Fruit fly (Drosophila melanogaster) whole organism, wandering third instar larva: Measurements from ENCODE around the gene AdamTS-B.

ENCODE experiments used
- Abd-B ChIP-seq: fragments of >200 bp; optimal IDR thresholded peaks from 2 replicates; lab custom pipeline; 2017; ENCODE audit warnings: missing biosample characterization, missing genetic modification characterization
- CG32264 ChIP-seq: fragments of 200-800 bp; sonication (Bioruptor generic); optimal IDR thresholded peaks from 2 replicates; lab custom pipeline; 2016; ENCODE audit warnings: missing biosample characterization, missing genetic modification characterization
- CG9705 ChIP-seq: fragments of 200-800 bp; sonication (Bioruptor generic); optimal IDR thresholded peaks from 2 replicates; lab custom pipeline; 2018; ENCODE audit warnings: missing biosample characterization, mild to moderate bottlenecking, missing genetic modification characterization
- CrebA ChIP-seq: fragments of 200-800 bp; sonication (Bioruptor generic); optimal IDR thresholded peaks from 2 replicates; lab custom pipeline; 2016; ENCODE audit warnings: missing biosample characterization, mild to moderate bottlenecking, missing genetic modification characterization, borderline replicate concordance
- Dfd ChIP-seq: fragments of >200 bp; optimal IDR thresholded peaks from 2 replicates; lab custom pipeline; 2017; ENCODE audit warnings: missing biosample characterization, missing genetic modification characterization
- Dif ChIP-seq: fragments of 200-275, 200-300 bp; sonication (Bioruptor generic); optimal IDR thresholded peaks from 2 replicates; lab custom pipeline; 2018; ENCODE audit warnings: missing biosample characterization, missing genetic modification characterization; ENCODE audit not compliant: partially characterized antibody
- GATAd ChIP-seq: sonication (Bioruptor generic); optimal IDR thresholded peaks from 2 replicates; lab custom pipeline; 2016; ENCODE audit warnings: missing biosample characterization, missing genetic modification characterization
- HLH106 ChIP-seq: fragments of 200-800 bp; optimal IDR thresholded peaks from 3 replicates; lab custom pipeline; 2019; ENCODE audit warnings: missing biosample characterization, mild to moderate bottlenecking, missing genetic modification characterization, moderate library complexity
- Hnf4 ChIP-seq: fragments of 200-800 bp; sonication (Bioruptor generic); optimal IDR thresholded peaks from 2 replicates; lab custom pipeline; 2016; ENCODE audit warnings: missing biosample characterization, mild to moderate bottlenecking, missing genetic modification characterization
- Hr78 ChIP-seq: fragments of >200 bp; optimal IDR thresholded peaks from 2 replicates; lab custom pipeline; 2017; ENCODE audit warnings: missing biosample characterization, missing genetic modification characterization
- Hr83 ChIP-seq: fragments of 200-300 bp; sonication (Bioruptor generic); optimal IDR thresholded peaks from 2 replicates; lab custom pipeline; 2016; ENCODE audit warnings: missing biosample characterization, mild to moderate bottlenecking, missing genetic modification characterization, moderate library complexity; ENCODE audit not compliant: poor library complexity, severe bottlenecking
- Jra ChIP-seq: sonication (Bioruptor generic); optimal IDR thresholded peaks from 2 replicates; lab custom pipeline; 2016; ENCODE audit warnings: missing biosample characterization, missing genetic modification characterization
- Mio ChIP-seq: sonication (Bioruptor generic); optimal IDR thresholded peaks from 2 replicates; lab custom pipeline; 2016; ENCODE audit warnings: missing biosample characterization, missing genetic modification characterization
- Myc ChIP-seq: fragments of >200 bp; optimal IDR thresholded peaks from 2 replicates; lab custom pipeline; 2017
- N ChIP-seq: fragments of >200 bp; optimal IDR thresholded peaks from 2 replicates; lab custom pipeline; 2018; ENCODE audit warnings: missing biosample characterization, missing external identifiers, missing genetic modification characterization
- OdsH ChIP-seq: fragments of 200-800 bp; sonication (Bioruptor generic); optimal IDR thresholded peaks from 2 replicates; lab custom pipeline; 2016; ENCODE audit warnings: missing biosample characterization, mild to moderate bottlenecking, missing genetic modification characterization
- Rel ChIP-seq, 2 experiments: fragments of 200-800 bp; sonication (Bioruptor generic) in 1 of 2; optimal IDR thresholded peaks; 2 replicates in 1 of 2; 3 replicates in 1 of 2; lab custom pipeline; 2016 to 2019; ENCODE audit warnings: mild to moderate bottlenecking in 2 of 2, missing biosample characterization in 2 of 2, missing genetic modification characterization in 2 of 2, moderate library complexity in 1 of 2
- Sp1 ChIP-seq: fragments of 200-800 bp; sonication (Bioruptor generic); optimal IDR thresholded peaks from 3 replicates; lab custom pipeline; 2019; ENCODE audit warnings: missing biosample characterization, mild to moderate bottlenecking, missing genetic modification characterization, moderate library complexity
- Vsx2 ChIP-seq: fragments of 200-300, 225-300 bp; sonication (Bioruptor generic); optimal IDR thresholded peaks from 2 replicates; lab custom pipeline; 2018; ENCODE audit warnings: missing biosample characterization, missing genetic modification characterization; ENCODE audit not compliant: partially characterized antibody
- br ChIP-seq: fragments of 200-800 bp; sonication (Bioruptor generic); optimal IDR thresholded peaks from 2 replicates; lab custom pipeline; 2016; ENCODE audit warnings: missing biosample characterization, missing genetic modification characterization
- brk ChIP-seq: fragments of 200-800 bp; sonication (Bioruptor generic); optimal IDR thresholded peaks from 2 replicates; lab custom pipeline; 2016; ENCODE audit warnings: missing biosample characterization, mild to moderate bottlenecking, missing genetic modification characterization
- dl ChIP-seq, 2 experiments: fragments of 175-275, 200-275 bp in 1 of 2; fragments of 200-275 bp in 1 of 2; sonication (Bioruptor generic); optimal IDR thresholded peaks; lab custom pipeline; 2018; ENCODE audit warnings: mild to moderate bottlenecking in 2 of 2, missing biosample characterization in 2 of 2, missing genetic modification characterization in 2 of 2, moderate library complexity in 2 of 2; ENCODE audit not compliant: partially characterized antibody in 2 of 2, insufficient read depth in 1 of 2
- dmrt93B ChIP-seq: fragments of 200-800 bp; sonication (Bioruptor generic); optimal IDR thresholded peaks from 2 replicates; lab custom pipeline; 2018; ENCODE audit warnings: missing biosample characterization, mild to moderate bottlenecking, missing genetic modification characterization
- dsf ChIP-seq: sonication (Bioruptor generic); optimal IDR thresholded peaks from 2 replicates; lab custom pipeline; 2016; ENCODE audit warnings: missing biosample characterization, missing genetic modification characterization, borderline replicate concordance
- ey ChIP-seq: fragments of 200-800 bp; sonication (Bioruptor generic); optimal IDR thresholded peaks from 2 replicates; lab custom pipeline; 2016; ENCODE audit warnings: missing biosample characterization, missing genetic modification characterization
- foxo ChIP-seq, 2 experiments: fragments of 200-800 bp; sonication (Bioruptor generic); optimal IDR thresholded peaks; 2 replicates in 1 of 2; 3 replicates in 1 of 2; lab custom pipeline; 2016 to 2017; ENCODE audit warnings: missing biosample characterization in 2 of 2, missing genetic modification characterization in 2 of 2
- fru ChIP-seq: fragments of 200-800 bp; sonication (Bioruptor generic); optimal IDR thresholded peaks from 3 replicates; lab custom pipeline; 2016; ENCODE audit warnings: missing biosample characterization, mild to moderate bottlenecking, missing genetic modification characterization
- h ChIP-seq: fragments of 200-800 bp; sonication (Bioruptor generic); optimal IDR thresholded peaks from 3 replicates; lab custom pipeline; 2016; ENCODE audit warnings: missing biosample characterization, mild to moderate bottlenecking, missing genetic modification characterization
- jim ChIP-seq: fragments of 175-275, 200-325 bp; sonication (Bioruptor generic); optimal IDR thresholded peaks from 2 replicates; lab custom pipeline; 2016; ENCODE audit warnings: missing biosample characterization, mild to moderate bottlenecking, missing genetic modification characterization
- lola ChIP-seq: fragments of >200 bp; optimal IDR thresholded peaks from 2 replicates; lab custom pipeline; 2017; ENCODE audit warnings: missing biosample characterization, missing genetic modification characterization
- pan ChIP-seq: fragments of >200 bp; optimal IDR thresholded peaks from 2 replicates; lab custom pipeline; 2017
- psq ChIP-seq: fragments of 200-800 bp; sonication (Bioruptor generic); optimal IDR thresholded peaks from 3 replicates; lab custom pipeline; 2017; ENCODE audit warnings: missing biosample characterization, mild to moderate bottlenecking, missing genetic modification characterization, moderate library complexity
- rgr ChIP-seq: fragments of 200-800 bp; sonication (Bioruptor generic); optimal IDR thresholded peaks from 3 replicates; lab custom pipeline; 2016; ENCODE audit warnings: missing biosample characterization, mild to moderate bottlenecking, missing genetic modification characterization
- sage ChIP-seq: fragments of 200-800 bp; sonication (Bioruptor generic); optimal IDR thresholded peaks from 2 replicates; lab custom pipeline; 2016; ENCODE audit warnings: missing biosample characterization, mild to moderate bottlenecking, missing genetic modification characterization
- sv ChIP-seq: fragments of 200-800 bp; sonication (Bioruptor generic); optimal IDR thresholded peaks from 3 replicates; lab custom pipeline; 2016; ENCODE audit warnings: missing biosample characterization, missing genetic modification characterization
- tai ChIP-seq: sonication (Bioruptor generic); optimal IDR thresholded peaks from 2 replicates; lab custom pipeline; 2016; ENCODE audit warnings: missing biosample characterization, missing genetic modification characterization
- usp ChIP-seq: fragments of >200 bp; optimal IDR thresholded peaks from 2 replicates; lab custom pipeline; 2017; ENCODE audit warnings: missing biosample characterization, missing genetic modification characterization
- woc ChIP-seq: sonication (Bioruptor generic); optimal IDR thresholded peaks from 2 replicates; lab custom pipeline; 2016; ENCODE audit warnings: missing biosample characterization, mild to moderate bottlenecking, missing genetic modification characterization

AdamTS-B gene

dm6 chrX:5679079-5679932 is 19.1 kb upstream of the AdamTS-B start:
- no peak for TF ChIP-seq pan (lab: Kevin White, UChicago)
- no peak for TF ChIP-seq Hr83 (GFP tag; lab: Kevin White, UChicago)
- TF ChIP-seq br = peak; percentile 64
- TF ChIP-seq CG9705 = peak; percentile 15
- no peak for TF ChIP-seq Mio (GFP tag; lab: Kevin White, UChicago)
- TF ChIP-seq ey = peak; percentile 77
- no peak for TF ChIP-seq GATAd (GFP tag; lab: Kevin White, UChicago)
- peak; percentile 61 for TF ChIP-seq HLH106 (tag; lab: Kevin White, UChicago)
- no peak for TF ChIP-seq usp (GFP tag; lab: Kevin White, UChicago)
- TF ChIP-seq Jra (GFP tag; lab: Kevin White, UChicago) = peak; percentile 55
- no peak for TF ChIP-seq Myc (lab: Kevin White, UChicago)
- TF ChIP-seq h (GFP tag; lab: Kevin White, UChicago) = peak; percentile 75
- peak in 1 of 2 experiments; percentile 84 for TF ChIP-seq foxo (GFP tag; optimal IDR thresholded peaks at IDR 0.05; lab: Kevin White, UChicago)
- peak; percentile 46 for TF ChIP-seq dmrt93B
- TF ChIP-seq tai = no peak
- TF ChIP-seq sv = no peak
- peak; percentile 77 for TF ChIP-seq OdsH (GFP tag; lab: Kevin White, UChicago)
- no peak for TF ChIP-seq brk (GFP tag; lab: Kevin White, UChicago)
- peak; percentile 21 for TF ChIP-seq CG32264 (GFP tag; lab: Kevin White, UChicago)
- TF ChIP-seq psq (GFP tag; lab: Kevin White, UChicago) = peak; percentile 67
- no peak for TF ChIP-seq lola (GFP tag; lab: Kevin White, UChicago)
- TF ChIP-seq jim = peak; percentile 71
- TF ChIP-seq Vsx2 = no peak
- TF ChIP-seq Sp1 = peak; percentile 72
- TF ChIP-seq Hr78 (GFP tag; lab: Kevin White, UChicago) = no peak
- TF ChIP-seq CrebA (GFP tag; lab: Kevin White, UChicago) = no peak
- no peak for TF ChIP-seq Abd-B
- TF ChIP-seq sage (GFP tag; lab: Kevin White, UChicago) = no peak
- TF ChIP-seq Rel (GFP tag; optimal IDR thresholded peaks at IDR 0.05; lab: Kevin White, UChicago) = no peak
- TF ChIP-seq Rel (tag; optimal IDR thresholded peaks at IDR 0.05; lab: Kevin White, UChicago) = no peak
- peak; percentile 74 for TF ChIP-seq woc (GFP tag; lab: Kevin White, UChicago)
- TF ChIP-seq Hnf4 (GFP tag; lab: Kevin White, UChicago) = no peak
- no peak for TF ChIP-seq N (GFP tag; lab: Kevin White, UChicago)
- TF ChIP-seq dsf (GFP tag; lab: Kevin White, UChicago) = no peak
- no peak for TF ChIP-seq Dif (GFP tag; lab: Kevin White, UChicago)
- peak; percentile 80 for TF ChIP-seq fru (GFP tag; lab: Kevin White, UChicago)
- peak; percentile 35 for TF ChIP-seq Dfd (GFP tag; lab: Kevin White, UChicago)
- peak; percentile 70 for TF ChIP-seq rgr (GFP tag; lab: Kevin White, UChicago)
- no peak for TF ChIP-seq dl (GFP tag; optimal IDR thresholded peaks at IDR 0.05; lab: Kevin White, UChicago; ENCODE audit: insufficient read depth in 1 of 2, partially characterized antibody in 2 of 2)

- no peak for TF ChIP-seq Jra (GFP tag; lab: Kevin White, UChicago)
- no peak for TF ChIP-seq Hnf4 (GFP tag; lab: Kevin White, UChicago)
- TF ChIP-seq Hr78 (GFP tag; lab: Kevin White, UChicago) = no peak
- no peak for TF ChIP-seq dsf (GFP tag; lab: Kevin White, UChicago)
- TF ChIP-seq fru (GFP tag; lab: Kevin White, UChicago) = no peak
- TF ChIP-seq h (GFP tag; lab: Kevin White, UChicago) = no peak
Measured at dm6 chrX:5679933-5680667, 18.3 kb upstream of the AdamTS-B start, which contains the start of the genes Tre1 and Gr5a. Gene Tre1 (minus strand): TSS chrX:5679977. Gene Gr5a (plus strand): TSS chrX:5680617.
